Fruit fly (Drosophila melanogaster): Measurements from ENCODE around the gene rod.

DNA sequence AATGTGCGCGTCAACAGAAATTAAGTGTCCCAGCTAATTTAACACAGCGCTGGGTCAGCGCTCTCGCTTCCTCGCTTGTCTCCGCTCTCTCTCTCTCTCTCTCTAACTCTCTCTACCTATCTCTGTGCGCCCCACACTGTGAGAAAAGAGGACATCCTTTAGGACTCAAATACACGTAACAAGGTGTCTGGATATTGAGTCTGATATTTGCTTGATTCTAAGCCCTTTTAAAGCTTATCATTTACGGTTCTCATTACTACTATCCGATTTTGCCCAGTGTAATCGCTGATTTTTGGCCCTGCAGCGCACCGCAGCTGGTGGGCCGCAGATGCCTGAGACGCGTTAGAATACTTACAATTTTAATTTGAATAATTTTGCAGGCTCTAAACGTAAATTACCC lies 55.8 kb downstream of the rod start:
- TF ChIP-seq lola (GFP tag; optimal IDR thresholded peaks at IDR 0.05) (no peak), fru (GFP tag; optimal IDR thresholded peaks at IDR 0.05) (no peak), foxo (GFP tag; optimal IDR thresholded peaks at IDR 0.05) (no peak), psq (GFP tag; optimal IDR thresholded peaks at IDR 0.05) (no peak), Mio (GFP tag; optimal IDR thresholded peaks at IDR 0.05) (no peak)
